Fruit fly (Drosophila melanogaster) whole organism, adult: ENCODE data around the gene Orct.

Experiments used
- CG11617 ChIP-seq: fragments of 200-800 bp; sonication (Bioruptor generic); optimal IDR thresholded peaks from 2 replicates; lab custom pipeline; 2017; ENCODE audit warnings: mild to moderate bottlenecking, missing biosample characterization, missing genetic modification reagents, missing genetic modification characterization
- CG12768 ChIP-seq: fragments of 200-800 bp; sonication (Bioruptor generic); optimal IDR thresholded peaks from 2 replicates; lab custom pipeline; 2017; ENCODE audit warnings: missing biosample characterization, missing genetic modification characterization, mild to moderate bottlenecking, moderate library complexity, missing genetic modification reagents
- CG14711 ChIP-seq: fragments of 200-800 bp; sonication (Bioruptor generic); optimal IDR thresholded peaks from 2 replicates; lab custom pipeline; 2018; ENCODE audit warnings: missing biosample characterization, mild to moderate bottlenecking, missing genetic modification characterization, moderate library complexity
- CG1620 ChIP-seq: fragments of 200-800 bp; sonication (Bioruptor generic); optimal IDR thresholded peaks from 2 replicates; lab custom pipeline; 2016; ENCODE audit warnings: missing biosample characterization, missing genetic modification characterization
- CG33017 ChIP-seq: fragments of 200-800 bp; sonication (Bioruptor generic); optimal IDR thresholded peaks from 2 replicates; lab custom pipeline; 2018; ENCODE audit warnings: missing biosample characterization, mild to moderate bottlenecking, missing genetic modification characterization, moderate library complexity
- CG5204 ChIP-seq: fragments of 200-800 bp; sonication (Bioruptor generic); optimal IDR thresholded peaks from 2 replicates; lab custom pipeline; 2016; ENCODE audit warnings: missing biosample characterization, missing genetic modification characterization
- CG7045 ChIP-seq: fragments of 200-800 bp; sonication (Bioruptor generic); optimal IDR thresholded peaks from 2 replicates; lab custom pipeline; 2017; ENCODE audit warnings: missing biosample characterization, mild to moderate bottlenecking, missing genetic modification characterization
- CG7101 ChIP-seq: fragments of 200-800 bp; sonication (Bioruptor generic); optimal IDR thresholded peaks from 2 replicates; lab custom pipeline; 2018; ENCODE audit warnings: missing biosample characterization, mild to moderate bottlenecking, missing genetic modification characterization, moderate library complexity
- Clk ChIP-seq: fragments of 200-800 bp; sonication (Bioruptor generic); optimal IDR thresholded peaks from 2 replicates; lab custom pipeline; 2017; ENCODE audit warnings: missing biosample characterization, missing genetic modification characterization
- Crg-1 ChIP-seq: fragments of 200-800 bp; sonication (Bioruptor generic); optimal IDR thresholded peaks from 2 replicates; lab custom pipeline; 2016; ENCODE audit warnings: missing biosample characterization, missing genetic modification characterization
- Hr96 ChIP-seq: fragments of 200-800 bp; sonication (Bioruptor generic); optimal IDR thresholded peaks from 2 replicates; lab custom pipeline; 2016; ENCODE audit warnings: missing biosample characterization, missing genetic modification characterization
- Mnt ChIP-seq: fragments of 200-800 bp; sonication (Bioruptor generic); optimal IDR thresholded peaks from 2 replicates; lab custom pipeline; 2016; ENCODE audit warnings: missing biosample characterization, mild to moderate bottlenecking, missing genetic modification characterization
- bab1 ChIP-seq: fragments of 200-800 bp; sonication (Bioruptor generic); optimal IDR thresholded peaks from 3 replicates; lab custom pipeline; 2019; ENCODE audit warnings: missing biosample characterization, mild to moderate bottlenecking, missing genetic modification characterization, moderate library complexity
- cic ChIP-seq: fragments of 200-800 bp; sonication (Bioruptor generic); optimal IDR thresholded peaks from 2 replicates; lab custom pipeline; 2017; ENCODE audit warnings: missing biosample characterization, mild to moderate bottlenecking, missing genetic modification characterization, moderate library complexity
- cnc ChIP-seq, 2 experiments: fragments of >200 bp; optimal IDR thresholded peaks; 2 replicates each; lab custom pipeline; 2017
- kay ChIP-seq: fragments of 200-800 bp; sonication (Bioruptor generic); peaks from one replicate; lab custom pipeline; 2016; ENCODE audit warnings: missing biosample characterization, missing genetic modification characterization, borderline replicate concordance
- ovo ChIP-seq: fragments of 200-800 bp; sonication (Bioruptor generic); optimal IDR thresholded peaks from 2 replicates; lab custom pipeline; 2016; ENCODE audit warnings: missing biosample characterization, missing genetic modification characterization
- pad ChIP-seq: fragments of 200-800 bp; sonication (Bioruptor generic); optimal IDR thresholded peaks from 3 replicates; lab custom pipeline; 2017; ENCODE audit warnings: missing biosample characterization, missing genetic modification characterization, mild to moderate bottlenecking, moderate library complexity, missing genetic modification reagents
- tj ChIP-seq: fragments of 200-800 bp; sonication (Bioruptor generic); optimal IDR thresholded peaks from 3 replicates; lab custom pipeline; 2017; ENCODE audit warnings: missing biosample characterization, mild to moderate bottlenecking, missing genetic modification characterization, moderate library complexity
- toe ChIP-seq: fragments of 200-800 bp; sonication (Bioruptor generic); optimal IDR thresholded peaks from 2 replicates; lab custom pipeline; 2016; ENCODE audit warnings: missing biosample characterization, missing genetic modification characterization

Gene Orct

DNA sequence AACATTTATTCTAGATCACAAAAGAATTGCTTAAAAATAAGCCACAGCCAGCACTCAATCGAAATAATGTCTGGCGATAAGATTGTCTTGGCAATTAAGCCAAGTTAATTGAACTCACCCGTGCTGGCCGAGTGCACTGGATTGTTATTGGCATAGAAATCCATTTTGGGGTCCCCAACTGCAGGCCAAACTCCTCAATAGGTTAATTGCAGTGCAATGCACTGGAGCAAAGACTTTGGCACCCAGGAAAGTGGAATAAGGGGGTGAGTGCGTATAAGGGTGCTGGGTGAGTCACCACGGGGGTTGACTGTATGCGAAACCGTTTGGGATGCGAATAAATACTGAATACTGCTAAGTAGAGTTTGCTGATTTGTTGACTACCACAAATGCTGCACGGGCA is 13.1 kb upstream of the Orct start:
- TF ChIP-seq kay (GFP tag; lab: Kevin White, UChicago) (no peak), CG12768 (GFP tag; lab: Kevin White, UChicago) (no peak), Hr96 (GFP tag; lab: Kevin White, UChicago) (no peak), CG33017 (tag; lab: Kevin White, UChicago) (no peak), pad (no peak), toe (GFP tag; lab: Kevin White, UChicago) (no peak), CG5204 (GFP tag; lab: Kevin White, UChicago) (no peak)

DNA sequence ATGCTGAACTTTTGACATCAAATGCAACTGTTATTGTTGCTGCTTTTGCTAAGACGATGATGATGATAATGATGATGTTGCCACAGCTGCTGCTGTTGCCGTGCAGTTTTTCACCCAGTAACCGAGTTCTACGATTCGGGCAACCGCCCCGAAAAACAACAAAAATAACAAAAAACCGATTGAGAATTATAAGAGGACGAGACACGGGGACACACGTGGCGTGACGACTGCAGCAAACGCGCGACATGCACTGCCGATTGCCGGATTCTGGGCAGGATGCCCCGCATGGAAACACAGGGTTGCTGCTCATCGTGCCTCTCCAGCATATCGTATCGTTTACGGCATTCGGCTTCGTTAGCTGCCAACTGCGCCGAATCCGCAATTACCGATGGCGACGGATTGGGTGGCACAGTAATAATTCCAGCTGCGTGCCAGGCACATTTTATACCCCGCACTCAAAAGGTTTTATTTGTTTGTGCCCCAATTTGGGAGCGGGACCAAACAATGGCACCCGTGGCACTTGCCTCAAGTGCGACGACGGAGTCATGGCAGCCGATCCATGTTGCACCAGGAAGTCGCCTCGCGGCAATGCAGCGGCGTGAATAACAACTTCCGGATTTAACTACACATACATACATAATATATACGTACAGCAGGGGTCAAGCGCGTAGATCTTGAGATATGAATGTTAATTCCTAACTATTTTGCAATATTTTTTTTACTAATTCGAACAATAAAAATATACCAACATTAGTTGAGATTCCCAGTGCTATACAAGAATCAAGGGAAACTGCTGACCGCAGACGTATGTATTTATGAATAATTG is 12.3 kb upstream of the Orct start:
- TF ChIP-seq toe (GFP tag; lab: Kevin White, UChicago) (peak; percentile 37), CG33017 (tag; lab: Kevin White, UChicago) (peak; percentile 17), CG5204 (GFP tag; lab: Kevin White, UChicago) (no peak)

DNA sequence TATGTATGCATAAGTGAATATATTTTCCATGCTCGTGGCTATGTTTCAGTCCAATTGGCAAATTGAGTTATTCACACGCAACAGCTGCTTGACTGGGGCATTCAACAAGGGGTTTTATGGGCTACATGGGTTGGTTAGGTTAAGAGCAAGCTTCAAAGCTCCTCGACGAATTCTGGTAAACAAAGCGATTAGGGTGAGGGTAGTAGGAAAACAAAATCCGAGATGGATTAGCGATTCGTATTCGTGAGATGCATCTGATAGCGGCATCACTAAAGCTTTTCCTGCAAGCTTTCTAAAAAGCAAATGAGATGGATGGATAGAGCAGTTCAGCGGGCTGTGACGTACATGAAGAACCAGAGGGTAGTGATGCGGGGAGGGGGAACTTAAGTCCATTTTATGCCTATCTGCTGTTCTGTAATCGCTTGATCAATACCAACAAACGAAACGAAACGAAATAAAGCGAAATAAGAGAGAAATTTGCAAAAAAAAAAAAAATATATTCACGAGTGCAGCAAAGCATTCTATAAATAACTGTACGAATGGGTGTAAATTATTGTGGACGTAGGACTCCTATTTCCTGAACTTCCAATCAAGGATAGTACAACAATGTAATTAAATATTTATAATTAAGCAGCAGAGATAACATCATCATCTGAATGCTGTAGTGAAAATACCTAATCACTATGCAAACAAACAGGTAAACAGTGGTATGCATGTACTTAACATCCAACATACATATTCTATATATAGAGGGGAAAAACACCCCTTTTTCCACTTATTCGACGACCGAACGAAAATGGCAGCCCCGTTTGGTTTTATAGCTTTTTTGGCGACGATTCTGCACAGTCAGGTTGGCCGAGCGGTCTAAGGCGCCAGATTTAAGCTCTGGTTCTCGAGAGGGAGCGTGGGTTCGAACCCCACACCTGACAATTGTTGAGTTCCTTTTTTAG is 11.4 kb upstream of the Orct start:
- TF ChIP-seq CG7045 (GFP tag; lab: Kevin White, UChicago) (peak; percentile 32), CG33017 (tag; lab: Kevin White, UChicago) (no peak), kay (GFP tag; lab: Kevin White, UChicago) (peak; percentile 40), ovo (peak; percentile 13), cnc (optimal IDR thresholded peaks at IDR 0.05; lab: Kevin White, UChicago) (no peak), bab1 (no peak), tj (peak; percentile 58), CG11617 (GFP tag; lab: Kevin White, UChicago) (peak; percentile 4), Crg-1 (GFP tag; lab: Kevin White, UChicago) (peak; percentile 32), pad (peak; percentile 72), CG5204 (GFP tag; lab: Kevin White, UChicago) (no peak), cic (GFP tag; lab: Kevin White, UChicago) (peak; percentile 81), CG12768 (GFP tag; lab: Kevin White, UChicago) (peak; percentile 31), CG1620 (GFP tag; lab: Kevin White, UChicago) (no peak), CG14711 (tag; lab: Kevin White, UChicago) (no peak), toe (GFP tag; lab: Kevin White, UChicago) (peak; percentile 24), Mnt (GFP tag; lab: Kevin White, UChicago) (no peak), CG7101 (tag; lab: Kevin White, UChicago) (no peak), Hr96 (GFP tag; lab: Kevin White, UChicago) (no peak), Clk (GFP tag; lab: Kevin White, UChicago) (no peak)

DNA sequence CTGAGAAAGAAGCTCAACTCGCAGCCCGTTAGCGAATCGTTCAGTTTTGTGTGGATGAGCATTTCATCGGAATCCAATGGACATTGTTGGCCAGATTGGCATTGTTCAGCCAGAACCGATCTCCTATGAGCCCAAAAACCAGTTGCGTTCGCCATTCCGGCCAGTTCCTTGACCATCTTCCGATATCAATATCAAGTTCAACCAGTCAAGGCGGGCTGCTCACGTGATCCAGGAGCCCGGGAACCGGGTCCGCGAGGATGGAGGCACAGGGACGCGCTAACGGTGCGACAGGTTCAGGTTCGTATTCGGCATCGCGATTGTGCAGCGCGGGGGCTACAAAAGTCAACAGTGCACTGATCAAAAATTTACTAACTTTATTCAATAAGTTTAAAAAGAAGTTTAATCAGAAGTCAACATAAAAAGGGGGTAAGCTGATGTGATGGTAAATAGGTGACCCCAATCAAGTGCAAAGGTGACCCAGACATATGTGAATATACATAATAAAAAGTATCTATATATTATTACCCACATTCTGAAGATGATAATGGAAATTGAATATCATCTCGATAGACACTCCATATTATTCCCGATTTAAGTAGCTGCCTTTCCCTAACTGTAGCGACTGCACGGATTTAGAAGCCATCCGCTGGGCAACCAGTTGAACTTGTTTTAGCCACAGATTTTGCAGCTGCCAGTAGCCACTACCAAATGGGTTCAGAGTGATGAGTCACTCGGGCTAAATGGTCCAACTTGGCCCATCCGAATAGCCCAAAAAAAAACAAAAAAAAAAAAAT is 9.1 kb upstream of the Orct start:
- TF ChIP-seq CG12768 (GFP tag; lab: Kevin White, UChicago) (no peak), tj (peak; percentile 18), cnc (optimal IDR thresholded peaks at IDR 0.05; lab: Kevin White, UChicago) (no peak)

DNA sequence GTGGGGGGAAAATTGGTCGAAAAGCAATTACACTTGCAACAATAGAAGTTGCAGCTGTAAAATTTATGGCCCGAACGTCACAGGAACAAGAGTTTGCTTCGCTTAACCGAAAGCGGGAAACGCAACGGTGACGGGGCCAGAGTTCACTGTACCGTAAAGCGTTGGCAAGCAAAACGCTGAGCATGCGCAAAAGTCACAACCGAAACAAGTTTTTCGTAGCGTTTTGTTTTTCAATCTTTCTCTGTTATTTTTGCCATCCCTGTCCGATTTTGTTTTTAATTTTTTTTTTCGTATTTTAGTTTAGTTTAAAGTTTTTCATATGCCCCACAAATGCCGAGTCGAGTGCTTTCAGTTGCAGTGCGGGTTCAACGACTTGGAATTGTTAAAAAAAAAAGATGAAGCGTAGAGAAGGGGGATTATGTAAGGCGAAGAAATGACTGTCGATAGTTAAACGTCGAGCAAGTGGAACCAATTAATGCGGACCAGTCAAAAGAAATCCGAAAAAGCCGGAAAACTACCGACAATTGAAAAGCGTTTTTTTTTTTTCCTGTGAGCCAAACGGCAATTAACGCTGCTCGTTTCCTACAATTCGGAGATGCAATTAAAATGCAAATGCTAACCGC is 8.4 kb upstream of the Orct start:
- peak; percentile 94 for TF ChIP-seq tj
- TF ChIP-seq CG14711 (tag; lab: Kevin White, UChicago) = no peak
- no peak for TF ChIP-seq cic (GFP tag; lab: Kevin White, UChicago)
- TF ChIP-seq Mnt (GFP tag; lab: Kevin White, UChicago) = no peak
- TF ChIP-seq CG7045 (GFP tag; lab: Kevin White, UChicago) = no peak

DNA sequence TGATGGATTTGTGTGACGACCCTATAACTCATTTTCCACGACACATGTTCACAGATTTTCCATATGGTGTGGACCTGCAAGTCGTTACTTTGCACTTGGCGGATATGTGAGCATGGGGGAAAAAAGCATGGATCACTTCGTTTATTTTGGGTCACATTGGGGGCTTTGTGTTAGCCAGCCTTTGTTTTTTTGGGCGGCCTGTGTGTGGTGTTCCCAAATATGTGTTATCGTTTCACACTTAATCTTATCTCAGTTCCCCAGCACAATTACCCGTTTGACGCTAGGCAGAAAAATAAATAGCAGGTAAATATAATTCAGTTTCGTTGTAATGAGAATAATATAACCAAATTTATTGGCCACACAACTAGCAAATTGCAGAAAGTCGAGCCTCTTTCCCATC is 7.8 kb upstream of the Orct start:
- TF ChIP-seq toe (GFP tag; lab: Kevin White, UChicago) = no peak
- no peak for TF ChIP-seq CG7101 (tag; lab: Kevin White, UChicago)
- no peak for TF ChIP-seq pad
- no peak for TF ChIP-seq cnc (optimal IDR thresholded peaks at IDR 0.05; lab: Kevin White, UChicago)
- no peak for TF ChIP-seq ovo
- TF ChIP-seq Hr96 (GFP tag; lab: Kevin White, UChicago) = no peak
- no peak for TF ChIP-seq CG12768 (GFP tag; lab: Kevin White, UChicago)
- TF ChIP-seq CG5204 (GFP tag; lab: Kevin White, UChicago) = no peak
- TF ChIP-seq CG14711 (tag; lab: Kevin White, UChicago) = no peak
- TF ChIP-seq CG11617 (GFP tag; lab: Kevin White, UChicago) = no peak
- TF ChIP-seq kay (GFP tag; lab: Kevin White, UChicago) = no peak
- no peak for TF ChIP-seq Clk (GFP tag; lab: Kevin White, UChicago)
- no peak for TF ChIP-seq Mnt (GFP tag; lab: Kevin White, UChicago)
- no peak for TF ChIP-seq tj
- TF ChIP-seq CG1620 (GFP tag; lab: Kevin White, UChicago) = no peak
- no peak for TF ChIP-seq bab1
- no peak for TF ChIP-seq Crg-1 (GFP tag; lab: Kevin White, UChicago)
- TF ChIP-seq cic (GFP tag; lab: Kevin White, UChicago) = no peak
- TF ChIP-seq CG7045 (GFP tag; lab: Kevin White, UChicago) = no peak
- no peak for TF ChIP-seq CG33017 (tag; lab: Kevin White, UChicago)
